Worm (Caenorhabditis elegans) whole organism, young adult: ENCODE results near the gene C50C3.5.
A peak's percentile ranks its signal among the peaks of the same experiment; 100 is the strongest.

Source experiments
- B0035.1 ChIP-seq: sonication (generic microtip); optimal IDR thresholded peaks from 2 replicates; lab custom pipeline; 2016; ENCODE audit warnings: missing genetic modification characterization, mild to moderate bottlenecking, missing compliant biosample characterization, missing genotype, missing genetic modification reagents
- B0261.1 ChIP-seq: sonication (generic microtip); optimal IDR thresholded peaks from 2 replicates; lab custom pipeline; 2016; ENCODE audit warnings: mild to moderate bottlenecking, missing genetic modification characterization, moderate library complexity, missing compliant biosample characterization
- C17E4.6 ChIP-seq: fragments of 200-800 bp; sonication (Bioruptor generic); IDR thresholded peaks from 2 replicates; pipeline ENCODE4 v1.3.6; 2022; ENCODE audit warnings: missing genetic modification reagents, missing genetic modification characterization, missing compliant biosample characterization
- F22D6.2 ChIP-seq: sonication (generic microtip); optimal IDR thresholded peaks from 2 replicates; lab custom pipeline; 2016; ENCODE audit warnings: mild to moderate bottlenecking, missing genetic modification characterization, missing compliant biosample characterization
- K12H6.12 ChIP-seq: fragments of 200-800 bp; sonication (Bioruptor generic); optimal IDR thresholded peaks from 2 replicates; lab custom pipeline; 2018; ENCODE audit warnings: mild to moderate bottlenecking, missing genetic modification characterization, missing compliant biosample characterization
- atf-7 ChIP-seq: sonication (generic microtip); optimal IDR thresholded peaks from 2 replicates; lab custom pipeline; 2017; ENCODE audit warnings: mild to moderate bottlenecking, missing genetic modification characterization, missing compliant biosample characterization
- attf-5 ChIP-seq: fragments of 200-800 bp; sonication (Bioruptor generic); optimal IDR thresholded peaks from 2 replicates; lab custom pipeline; 2018; ENCODE audit warnings: mild to moderate bottlenecking, missing genetic modification characterization, missing compliant biosample characterization
- bed-1 ChIP-seq: fragments of 200-800 bp; sonication (Bioruptor generic); IDR thresholded peaks from 2 replicates; pipeline ENCODE4 v1.3.6; 2022; ENCODE audit warnings: missing genetic modification reagents, missing genetic modification characterization, missing compliant biosample characterization
- ccch-3 ChIP-seq: fragments of 200-800 bp; sonication (Bioruptor generic); optimal IDR thresholded peaks from 2 replicates; lab custom pipeline; 2018; ENCODE audit warnings: mild to moderate bottlenecking, missing genetic modification characterization, missing compliant biosample characterization
- ceh-100 ChIP-seq: fragments of 200-800 bp; sonication (Bioruptor generic); IDR thresholded peaks from 2 replicates; pipeline ENCODE4 v1.3.6; 2022; ENCODE audit warnings: missing genetic modification reagents, missing genetic modification characterization, missing compliant biosample characterization
- ceh-27 ChIP-seq: fragments of 200-800 bp; sonication (Bioruptor generic); optimal IDR thresholded peaks from 2 replicates; lab custom pipeline; 2018; ENCODE audit warnings: mild to moderate bottlenecking, missing genetic modification characterization, moderate library complexity, missing compliant biosample characterization
- die-1 ChIP-seq: sonication (generic microtip); optimal IDR thresholded peaks from 2 replicates; lab custom pipeline; 2016; ENCODE audit warnings: missing genotype, mild to moderate bottlenecking, missing genetic modification characterization, missing compliant biosample characterization
- dpff-1 ChIP-seq: sonication (generic microtip); optimal IDR thresholded peaks from 2 replicates; lab custom pipeline; 2017; ENCODE audit warnings: mild to moderate bottlenecking, missing genetic modification characterization, missing compliant biosample characterization
- dpl-1 ChIP-seq: fragments of 150-350 bp; optimal IDR thresholded peaks from 2 replicates; lab custom pipeline; 2014; ENCODE audit warnings: missing biosample characterization, missing genetic modification reagents, missing genetic modification characterization
- ets-4 ChIP-seq: fragments of 200-800 bp; sonication (Bioruptor generic); optimal IDR thresholded peaks from 2 replicates; lab custom pipeline; 2018; ENCODE audit warnings: mild to moderate bottlenecking, missing genetic modification characterization, missing compliant biosample characterization
- gei-17 ChIP-seq: fragments of 200-800 bp; sonication (Bioruptor generic); optimal IDR thresholded peaks from 2 replicates; lab custom pipeline; 2018; ENCODE audit warnings: mild to moderate bottlenecking, missing genetic modification characterization, missing compliant biosample characterization
- hlh-26 ChIP-seq: fragments of 200-800 bp; sonication (Bioruptor generic); conservative IDR thresholded peaks from 2 replicates; pipeline ENCODE4 v1.3.6; 2022; ENCODE audit warnings: missing genetic modification reagents, missing genetic modification characterization, missing compliant biosample characterization
- hrde-1 ChIP-seq: sonication (generic microtip); optimal IDR thresholded peaks from 2 replicates; lab custom pipeline; 2016; ENCODE audit warnings: missing genetic modification characterization, mild to moderate bottlenecking, missing compliant biosample characterization, moderate library complexity, missing genotype, missing genetic modification reagents, borderline replicate concordance
- lin-54 ChIP-seq: fragments of 200-800 bp; sonication (Bioruptor generic); optimal IDR thresholded peaks from 2 replicates; lab custom pipeline; 2018; ENCODE audit warnings: mild to moderate bottlenecking, missing genetic modification characterization, missing compliant biosample characterization
- madf-3 ChIP-seq: fragments of 200-800 bp; sonication (Bioruptor generic); IDR thresholded peaks from 2 replicates; pipeline ENCODE4 v1.3.6; 2022; ENCODE audit warnings: missing genetic modification reagents, missing genetic modification characterization, missing compliant biosample characterization
- madf-6 ChIP-seq: fragments of 200-800 bp; sonication (Bioruptor generic); IDR thresholded peaks from 2 replicates; pipeline ENCODE4 v1.3.6; 2022; ENCODE audit warnings: missing genetic modification reagents, missing genetic modification characterization, missing compliant biosample characterization
- madf-8 ChIP-seq: fragments of 200-800 bp; sonication (Bioruptor generic); conservative IDR thresholded peaks from 2 replicates; pipeline ENCODE4 v1.3.6; 2022; ENCODE audit warnings: missing genetic modification reagents, missing genetic modification characterization, missing compliant biosample characterization
- mel-28 ChIP-seq: sonication (generic microtip); optimal IDR thresholded peaks from 2 replicates; lab custom pipeline; 2016; ENCODE audit warnings: borderline replicate concordance, mild to moderate bottlenecking, missing genetic modification characterization, missing compliant biosample characterization
- mxl-1 ChIP-seq: sonication (generic microtip); optimal IDR thresholded peaks from 2 replicates; lab custom pipeline; 2016; ENCODE audit warnings: missing genetic modification characterization, missing compliant biosample characterization
- nfya-1 ChIP-seq: sonication (generic microtip); optimal IDR thresholded peaks from 2 replicates; lab custom pipeline; 2017; ENCODE audit warnings: antibody characterized with exemption, missing compliant biosample characterization, missing genetic modification characterization, borderline replicate concordance; ENCODE audit not compliant: insufficient read depth
- nfya-2 ChIP-seq: fragments of 200-800 bp; sonication (Bioruptor generic); IDR thresholded peaks from 2 replicates; pipeline ENCODE4 v1.3.6; 2022; ENCODE audit warnings: missing genetic modification reagents, missing genetic modification characterization, missing compliant biosample characterization
- nhr-120 ChIP-seq: fragments of 200-800 bp; sonication (Bioruptor generic); IDR thresholded peaks from 2 replicates; pipeline ENCODE4 v1.3.6; 2022; ENCODE audit warnings: missing genetic modification characterization, missing compliant biosample characterization
- nhr-90 ChIP-seq: sonication (generic microtip); optimal IDR thresholded peaks from 2 replicates; lab custom pipeline; 2016; ENCODE audit warnings: missing genotype, mild to moderate bottlenecking, missing genetic modification characterization, missing compliant biosample characterization
- pha-4 ChIP-seq: fragments of 150-350 bp; sonication (generic microtip); optimal IDR thresholded peaks from 2 replicates; lab custom pipeline; 2014; ENCODE audit warnings: missing biosample characterization, missing genetic modification reagents, missing genetic modification characterization
- rec-8 ChIP-seq, 2 experiments: sonication (generic microtip); optimal IDR thresholded peaks; 2 replicates each; lab custom pipeline; 2016; ENCODE audit warnings: mild to moderate bottlenecking in 2 of 2, missing genetic modification characterization in 2 of 2, missing genetic modification reagents in 2 of 2, missing genotype in 2 of 2, missing biosample characterization in 1 of 2, missing compliant biosample characterization in 1 of 2, moderate library complexity in 1 of 2
- snpc-1.3 ChIP-seq: sonication (generic microtip); optimal IDR thresholded peaks from 2 replicates; lab custom pipeline; 2017; ENCODE audit warnings: missing genetic modification characterization, mild to moderate bottlenecking, missing compliant biosample characterization, antibody characterized with exemption, moderate library complexity, missing genotype, missing genetic modification reagents; ENCODE audit not compliant: insufficient read depth
- snpc-4 ChIP-seq, 5 experiments: fragments of 150-350 bp in 1 of 5; sonication (generic microtip) in 4 of 5; optimal IDR thresholded peaks; 2 replicates each; lab custom pipeline; 2014 to 2018; ENCODE audit warnings: missing genetic modification characterization in 5 of 5, missing biosample characterization in 3 of 5, antibody characterized with exemption in 2 of 5, mild to moderate bottlenecking in 2 of 5, missing compliant biosample characterization in 2 of 5, missing genotype in 2 of 5, moderate library complexity in 2 of 5, missing genetic modification reagents in 1 of 5
- somi-1 ChIP-seq: fragments of 200-800 bp; sonication (Bioruptor generic); optimal IDR thresholded peaks from 2 replicates; lab custom pipeline; 2018; ENCODE audit warnings: mild to moderate bottlenecking, missing genetic modification characterization, missing compliant biosample characterization
- tbp1 ChIP-seq: fragments of 200-800 bp; sonication (Bioruptor generic); optimal IDR thresholded peaks from 2 replicates; lab custom pipeline; 2018; ENCODE audit warnings: mild to moderate bottlenecking, missing genetic modification characterization, missing compliant biosample characterization
- tlf-1 ChIP-seq: fragments of 200-800 bp; sonication (Bioruptor generic); optimal IDR thresholded peaks from 2 replicates; lab custom pipeline; 2018; ENCODE audit warnings: mild to moderate bottlenecking, missing genetic modification characterization, missing compliant biosample characterization
- unc-62 ChIP-seq: fragments of 150-350 bp; optimal IDR thresholded peaks from 2 replicates; lab custom pipeline; 2014; ENCODE audit warnings: missing biosample characterization, missing genetic modification reagents, missing genetic modification characterization
- ztf-3 ChIP-seq: fragments of 200-800 bp; sonication (Bioruptor generic); optimal IDR thresholded peaks from 2 replicates; lab custom pipeline; 2018; ENCODE audit warnings: mild to moderate bottlenecking, missing genetic modification characterization, missing compliant biosample characterization
- ztf-6 ChIP-seq: fragments of 200-800 bp; sonication (Bioruptor generic); IDR thresholded peaks from 2 replicates; pipeline ENCODE4 v1.3.6; 2022; ENCODE audit warnings: missing genetic modification reagents, missing genetic modification characterization, missing compliant biosample characterization

C50C3.5 gene

DNA sequence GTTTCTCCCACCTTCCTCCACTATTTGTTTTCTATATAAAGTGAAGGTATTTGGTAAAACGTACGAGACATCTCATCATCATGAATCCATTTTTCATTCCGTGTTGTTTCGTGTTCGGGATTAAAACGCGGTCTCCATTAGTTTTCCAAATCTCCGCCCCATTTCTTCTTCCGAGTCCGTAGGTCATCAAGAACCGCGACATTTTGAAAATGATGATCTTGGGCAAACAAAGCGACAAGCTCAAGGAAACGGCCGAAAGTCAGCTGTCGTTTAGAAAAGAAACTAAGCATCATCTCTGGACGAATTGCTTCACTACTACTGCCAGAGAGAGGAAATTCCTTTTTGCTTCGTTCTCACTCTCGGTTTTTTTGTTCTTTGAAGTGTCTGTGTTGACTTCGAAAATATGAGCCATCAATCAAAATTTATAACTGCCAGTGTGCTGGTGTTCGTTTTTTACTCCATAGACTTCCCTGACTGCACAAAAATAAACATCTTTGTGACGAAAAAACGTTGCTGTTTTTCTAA, 6.4 kb upstream of the C50C3.5 start (continued):
- TF ChIP-seq madf-3 (GFP tag; lab: Robert Waterston, UW) (0 out of 2 replicates have a peak, but pooled peaks have one; percentile 22), F22D6.2 (no peak), gei-17 (GFP tag; lab: Kevin White, UChicago) (no peak), mel-28 (tag; lab: Kevin White, UChicago) (no peak), nhr-120 (no peak), tbp1 (GFP tag; lab: Kevin White, UChicago) (no peak), snpc-1.3 (tag; lab: Kevin White, UChicago) (no peak), rec-8 (tag; optimal IDR thresholded peaks at IDR 0.05; lab: Kevin White, UChicago) (no peak), die-1 (no peak), K12H6.12 (no peak), ceh-100 (GFP tag; lab: Robert Waterston, UW) (no peak), lin-54 (no peak), hrde-1 (peak; percentile 17), bed-1 (no peak), nfya-1 (no peak), mxl-1 (tag; lab: Kevin White, UChicago) (no peak), madf-6 (GFP tag; lab: Robert Waterston, UW) (peak; percentile 23; the same call in 1 of the 2 replicates), madf-8 (GFP tag; lab: Robert Waterston, UW) (no peak), B0261.1 (tag; lab: Kevin White, UChicago) (no peak), tlf-1 (GFP tag; lab: Kevin White, UChicago) (no peak), hlh-26 (GFP tag; lab: Robert Waterston, UW) (no peak), B0035.1 (tag; lab: Kevin White, UChicago) (no peak)

DNA sequence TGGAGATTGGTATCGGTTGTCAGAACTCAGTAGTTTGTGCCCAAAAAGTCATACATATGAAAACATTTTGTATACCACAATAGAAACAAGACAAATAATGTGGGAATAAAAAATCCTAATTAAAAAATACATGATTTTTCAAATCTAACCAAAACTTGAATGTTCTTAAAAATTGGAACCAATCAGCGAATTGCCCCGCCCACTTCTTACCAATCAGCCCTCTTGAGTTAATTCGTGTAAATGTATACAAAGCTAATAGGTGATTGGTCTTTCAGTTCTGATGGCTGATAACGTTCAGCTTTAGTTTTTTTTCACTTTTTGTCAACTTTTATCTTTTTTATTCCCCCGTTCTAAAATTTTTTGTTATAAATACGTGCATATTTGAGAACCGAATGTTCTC, 3.8 kb upstream of the C50C3.5 start:
- no peak for TF ChIP-seq atf-7
- no peak for TF ChIP-seq pha-4 (tag; lab: Kevin White, UChicago)
- no peak for TF ChIP-seq ceh-27 (GFP tag; lab: Kevin White, UChicago)
- TF ChIP-seq unc-62: no peak
- no peak for TF ChIP-seq nfya-2 (GFP tag; lab: Robert Waterston, UW)
- no peak for TF ChIP-seq C17E4.6 (GFP tag; lab: Robert Waterston, UW)
- TF ChIP-seq, all 124 proteins: peak for 0

ce11 chrIII:8176265-8176664, 2.8 kb upstream of the C50C3.5 start, which contains the start of gene C50C3.12:
Gene C50C3.12, plus strand, starts transcription at chrIII:8176565.
- TF ChIP-seq nhr-90: no peak
- TF ChIP-seq ets-4 (GFP tag; lab: Kevin White, UChicago): no peak
- no peak for TF ChIP-seq pha-4 (tag; lab: Kevin White, UChicago)
- TF ChIP-seq tbp1 (GFP tag; lab: Kevin White, UChicago): no peak
- TF ChIP-seq snpc-4 (GFP tag; optimal IDR thresholded peaks at IDR 0.05; lab: Kevin White, UChicago): no peak
- TF ChIP-seq snpc-4 (tag; optimal IDR thresholded peaks at IDR 0.05; lab: Kevin White, UChicago): no peak

DNA sequence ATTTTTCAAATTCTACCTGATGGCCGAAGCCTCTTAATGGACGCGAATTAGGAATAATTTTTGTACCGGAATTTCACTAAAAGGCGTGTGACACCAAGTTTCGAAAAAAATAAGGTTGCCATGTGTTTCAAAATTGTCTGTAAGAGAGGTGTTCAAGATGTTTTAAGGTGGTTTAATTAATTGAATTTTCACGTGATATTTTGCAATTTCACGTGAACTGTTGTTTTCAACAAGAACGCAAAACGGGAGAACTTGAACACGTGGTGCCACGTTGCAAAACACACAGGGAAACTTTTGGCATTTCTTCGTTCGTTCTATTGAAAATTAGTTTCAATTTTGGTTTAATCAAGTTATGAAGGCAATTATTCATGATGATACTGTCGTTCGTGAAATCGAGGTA, 2.6 kb downstream of the C50C3.5 start, which contains the start of gene spc-2:
TSS of gene spc-2 (plus strand) at position 301 of the 400 bp plus-strand sequence.
- no peak for TF ChIP-seq somi-1 (GFP tag; lab: Kevin White, UChicago)
- no peak for TF ChIP-seq ztf-3 (GFP tag; lab: Kevin White, UChicago)
- TF ChIP-seq ccch-3 (GFP tag; lab: Kevin White, UChicago): no peak
- no peak for TF ChIP-seq dpl-1 (GFP tag; lab: Kevin White, UChicago)
- TF ChIP-seq pha-4 (tag; lab: Kevin White, UChicago): no peak
- TF ChIP-seq dpff-1 (tag; lab: Kevin White, UChicago): no peak
- TF ChIP-seq ztf-6 (GFP tag; lab: Robert Waterston, UW): no peak
- no peak for TF ChIP-seq ceh-100 (GFP tag; lab: Robert Waterston, UW)
- TF ChIP-seq attf-5: no peak
- TF ChIP-seq B0035.1 (tag; lab: Kevin White, UChicago): no peak
